Worm (Caenorhabditis elegans) whole organism, L2 larva: ENCODE results near the gene pgp-13.

ENCODE experiments used
- C34F6.9 ChIP-seq: fragments of 150-350 bp; optimal IDR thresholded peaks from 2 replicates; lab custom pipeline; 2014; ENCODE audit warnings: missing biosample characterization, missing genetic modification characterization
- F13H6.1 ChIP-seq: sonication (generic microtip); optimal IDR thresholded peaks from 2 replicates; lab custom pipeline; 2016; ENCODE audit warnings: missing genetic modification characterization, missing compliant biosample characterization
- ZK546.5 ChIP-seq: sonication (generic microtip); optimal IDR thresholded peaks from 2 replicates; lab custom pipeline; 2017; ENCODE audit warnings: missing biosample characterization, missing genetic modification characterization
- ama-1 ChIP-seq: fragments of 150-350 bp; optimal IDR thresholded peaks from 2 replicates; lab custom pipeline; 2018; ENCODE audit warnings: inconsistent platforms
- blmp-1 ChIP-seq: sonication (generic microtip); optimal IDR thresholded peaks from 2 replicates; lab custom pipeline; 2017; ENCODE audit warnings: missing genetic modification characterization, mild to moderate bottlenecking, missing compliant biosample characterization, antibody characterized with exemption, moderate library complexity; ENCODE audit not compliant: insufficient read depth
- ceh-16 ChIP-seq: fragments of 150-350 bp; optimal IDR thresholded peaks from 2 replicates; lab custom pipeline; 2014; ENCODE audit warnings: missing biosample characterization, missing genetic modification characterization
- ceh-82 ChIP-seq: fragments of 150-350 bp; optimal IDR thresholded peaks from 2 replicates; lab custom pipeline; 2014; ENCODE audit warnings: missing biosample characterization, missing genetic modification characterization
- crh-2 ChIP-seq: sonication (generic microtip); optimal IDR thresholded peaks from 2 replicates; lab custom pipeline; 2017; ENCODE audit warnings: missing biosample characterization, missing genetic modification characterization
- elt-1 ChIP-seq: fragments of 150-350 bp; optimal IDR thresholded peaks from 2 replicates; lab custom pipeline; 2014; ENCODE audit warnings: missing biosample characterization, missing genetic modification characterization
- elt-3 ChIP-seq: sonication (generic microtip); optimal IDR thresholded peaks from 2 replicates; lab custom pipeline; 2017; ENCODE audit warnings: missing biosample characterization, missing genetic modification characterization
- fos-1 ChIP-seq: fragments of 150-350 bp; optimal IDR thresholded peaks from 2 replicates; lab custom pipeline; 2014; ENCODE audit warnings: missing biosample characterization, missing genetic modification characterization
- gmeb-1 ChIP-seq: fragments of 150-350 bp; optimal IDR thresholded peaks from 2 replicates; lab custom pipeline; 2014; ENCODE audit warnings: missing biosample characterization, missing genetic modification characterization
- lin-11 ChIP-seq: fragments of 150-350 bp; sonication (generic microtip); optimal IDR thresholded peaks from 2 replicates; lab custom pipeline; 2014; ENCODE audit warnings: missing biosample characterization, missing genetic modification characterization, inconsistent platforms, mixed read lengths
- lin-13 ChIP-seq: fragments of 150-350 bp; optimal IDR thresholded peaks from 2 replicates; lab custom pipeline; 2014; ENCODE audit warnings: missing biosample characterization, missing genetic modification reagents, missing genetic modification characterization
- lin-39 ChIP-seq: fragments of 150-350 bp; optimal IDR thresholded peaks from 2 replicates; lab custom pipeline; 2014; ENCODE audit warnings: missing biosample characterization, missing genetic modification reagents, missing genetic modification characterization
- lsy-2 ChIP-seq, 2 experiments: fragments of 150-350 bp in 1 of 2; sonication (generic microtip) in 1 of 2; optimal IDR thresholded peaks; 2 replicates each; lab custom pipeline; 2014 to 2017; ENCODE audit warnings: missing biosample characterization in 2 of 2, missing genetic modification characterization in 2 of 2
- mab-5 ChIP-seq: fragments of 150-350 bp; optimal IDR thresholded peaks from 2 replicates; lab custom pipeline; 2014; ENCODE audit warnings: missing biosample characterization, missing genetic modification characterization
- mdl-1 ChIP-seq, 2 experiments: fragments of 150-350 bp in 1 of 2; sonication (generic microtip) in 1 of 2; optimal IDR thresholded peaks; 2 replicates each; lab custom pipeline; 2017; ENCODE audit warnings: missing biosample characterization in 2 of 2, missing genetic modification characterization in 2 of 2
- nhr-10 ChIP-seq: sonication (generic microtip); optimal IDR thresholded peaks from 2 replicates; lab custom pipeline; 2017; ENCODE audit warnings: missing biosample characterization, missing genetic modification characterization
- nhr-11 ChIP-seq: fragments of 150-350 bp; optimal IDR thresholded peaks from 2 replicates; lab custom pipeline; 2014; ENCODE audit warnings: missing biosample characterization, missing genetic modification characterization
- nhr-129 ChIP-seq: fragments of 150-350 bp; optimal IDR thresholded peaks from 2 replicates; lab custom pipeline; 2014; ENCODE audit warnings: missing biosample characterization, missing genetic modification characterization
- nhr-21 ChIP-seq: fragments of 150-350 bp; optimal IDR thresholded peaks from 2 replicates; lab custom pipeline; 2014; ENCODE audit warnings: missing biosample characterization, missing genetic modification characterization
- nhr-23 ChIP-seq: fragments of 150-350 bp; optimal IDR thresholded peaks from 2 replicates; lab custom pipeline; 2014; ENCODE audit warnings: missing biosample characterization, missing genetic modification reagents, missing genetic modification characterization
- nhr-237 ChIP-seq: fragments of 150-350 bp; optimal IDR thresholded peaks from 2 replicates; lab custom pipeline; 2014; ENCODE audit warnings: missing biosample characterization, missing genetic modification characterization
- nhr-25 ChIP-seq: fragments of 150-350 bp; sonication (generic microtip); optimal IDR thresholded peaks from 3 replicates; lab custom pipeline; 2014; ENCODE audit warnings: missing biosample characterization, missing genetic modification characterization
- nhr-6 ChIP-seq: fragments of 150-350 bp; optimal IDR thresholded peaks from 2 replicates; lab custom pipeline; 2014; ENCODE audit warnings: missing biosample characterization, missing genetic modification characterization
- peb-1 ChIP-seq: fragments of 150-350 bp; optimal IDR thresholded peaks from 2 replicates; lab custom pipeline; 2014; ENCODE audit warnings: missing biosample characterization, missing genetic modification characterization
- sma-3 ChIP-seq: sonication (generic microtip); optimal IDR thresholded peaks from 2 replicates; lab custom pipeline; 2016; ENCODE audit warnings: missing genetic modification reagents, missing genetic modification characterization, missing compliant biosample characterization
- snpc-4 ChIP-seq: fragments of 150-350 bp; optimal IDR thresholded peaks from 2 replicates; lab custom pipeline; 2014; ENCODE audit warnings: missing biosample characterization, missing genetic modification characterization
- unc-39 ChIP-seq: fragments of 150-350 bp; optimal IDR thresholded peaks from 2 replicates; lab custom pipeline; 2014; ENCODE audit warnings: missing biosample characterization, missing genetic modification characterization
- unc-55 ChIP-seq: fragments of 150-350 bp; sonication (generic microtip); optimal IDR thresholded peaks from 3 replicates; lab custom pipeline; 2014; ENCODE audit warnings: missing biosample characterization, missing genetic modification reagents, missing genetic modification characterization
- unc-62 ChIP-seq: fragments of 150-350 bp; optimal IDR thresholded peaks from 2 replicates; lab custom pipeline; 2014; ENCODE audit warnings: missing biosample characterization, missing genetic modification reagents, missing genetic modification characterization
- ztf-1 ChIP-seq: fragments of 200-800 bp; sonication (Bioruptor generic); conservative IDR thresholded peaks from 2 replicates; pipeline ENCODE4 v1.3.6; 2022; ENCODE audit warnings: missing genetic modification characterization, missing compliant biosample characterization
- ztf-11 ChIP-seq: sonication (generic microtip); optimal IDR thresholded peaks from 2 replicates; lab custom pipeline; 2017; ENCODE audit warnings: missing biosample characterization, missing genetic modification characterization
- ztf-4 ChIP-seq: fragments of 150-350 bp; optimal IDR thresholded peaks from 2 replicates; lab custom pipeline; 2014; ENCODE audit warnings: missing biosample characterization, missing genetic modification characterization

The pgp-13 gene

ce11 chrX:12702713-12703112, 35.8 kb upstream of the pgp-13 start:
- TF ChIP-seq gmeb-1 (no peak), lin-39 (tag; lab: Kevin White, UChicago) (no peak), ZK546.5 (no peak)
- TF ChIP-seq, all 48 proteins: peak for 0

- TF ChIP-seq mdl-1 (tag; optimal IDR thresholded peaks at IDR 0.05; lab: Kevin White, UChicago) (no peak), ztf-4 (no peak), ceh-82 (tag; lab: Kevin White, UChicago) (no peak), fos-1 (tag; lab: Kevin White, UChicago) (no peak), nhr-237 (tag; lab: Kevin White, UChicago) (no peak), F13H6.1 (tag; lab: Kevin White, UChicago) (no peak), snpc-4 (no peak), elt-3 (no peak), nhr-25 (tag; lab: Kevin White, UChicago) (no peak), unc-39 (tag; lab: Kevin White, UChicago) (no peak), lin-13 (GFP tag; lab: Kevin White, UChicago) (no peak), nhr-6 (tag; lab: Kevin White, UChicago) (no peak), nhr-11 (no peak), ZK546.5 (no peak), elt-1 (no peak), blmp-1 (tag; lab: Kevin White, UChicago) (no peak), ceh-16 (no peak), lin-39 (tag; lab: Kevin White, UChicago) (no peak), nhr-23 (no peak)
Observed at ce11 chrX:12704721-12705120, 33.8 kb upstream of the pgp-13 start, which contains the start of gene nhr-272. nhr-272 (minus strand) TSS chrX:12704821.

ce11 chrX:12712353-12712752, 26.2 kb upstream of the pgp-13 start, which contains the start of gene rgs-2:
rgs-2 (plus strand) TSS chrX:12712653.
- no peak for TF ChIP-seq ztf-1 (GFP tag; lab: Robert Waterston, UW)
- no peak for TF ChIP-seq ztf-4
- TF ChIP-seq nhr-21, result no peak
- TF ChIP-seq unc-55 (GFP tag; lab: Kevin White, UChicago), result peak; percentile 4

ce11 chrX:12713014-12713413, 25.5 kb upstream of the pgp-13 start:
- peak; percentile 31 for TF ChIP-seq C34F6.9 (tag; lab: Kevin White, UChicago)
- no peak for TF ChIP-seq sma-3 (GFP tag; lab: Kevin White, UChicago)
- TF ChIP-seq ama-1 (lab: Kevin White, UChicago), result no peak
- no peak for TF ChIP-seq peb-1 (tag; lab: Kevin White, UChicago)
- TF ChIP-seq lsy-2 (tag; optimal IDR thresholded peaks at IDR 0.05; lab: Kevin White, UChicago), result peak in 1 of 2 experiments; percentile 0
- no peak for TF ChIP-seq ztf-11 (tag; lab: Kevin White, UChicago)
- TF ChIP-seq nhr-6 (tag; lab: Kevin White, UChicago), result no peak
- TF ChIP-seq nhr-129 (tag; lab: Kevin White, UChicago), result peak; percentile 36
- TF ChIP-seq nhr-11, result no peak
- no peak for TF ChIP-seq ztf-1 (GFP tag; lab: Robert Waterston, UW)
- no peak for TF ChIP-seq nhr-10 (tag; lab: Kevin White, UChicago)
- no peak for TF ChIP-seq crh-2 (tag; lab: Kevin White, UChicago)

- no peak for TF ChIP-seq ama-1 (lab: Kevin White, UChicago)
- TF ChIP-seq blmp-1 (tag; lab: Kevin White, UChicago), result no peak
- TF ChIP-seq mab-5 (tag; lab: Kevin White, UChicago), result no peak
- TF ChIP-seq, all 48 proteins: peak for 0
Observed at ce11 chrX:12721429-12721828, 17.1 kb upstream of the pgp-13 start.

- TF ChIP-seq ceh-82 (tag; lab: Kevin White, UChicago) (no peak), unc-62 (GFP tag; lab: Kevin White, UChicago) (no peak), lin-11 (tag; lab: Kevin White, UChicago) (peak; percentile 18), lin-13 (GFP tag; lab: Kevin White, UChicago) (no peak)
- TF ChIP-seq, all 48 proteins: peak for 1
Observed at ce11 chrX:12726129-12726528, 12.4 kb upstream of the pgp-13 start.
